Worm (Caenorhabditis elegans) whole organism, L3 larva: ENCODE results near the gene F54C9.14.

Source experiments
- ceh-16 ChIP-seq: sonication (generic microtip); optimal IDR thresholded peaks from 2 replicates; lab custom pipeline; 2017; ENCODE audit warnings: missing biosample characterization, missing genetic modification characterization
- egl-27 ChIP-seq: sonication (generic microtip); optimal IDR thresholded peaks from 4 replicates; lab custom pipeline; 2017; ENCODE audit warnings: missing biosample characterization, missing genetic modification reagents, missing genetic modification characterization
- fkh-10 ChIP-seq: sonication (generic microtip); optimal IDR thresholded peaks from 2 replicates; lab custom pipeline; 2017; ENCODE audit warnings: missing biosample characterization, missing genetic modification reagents, missing genetic modification characterization
- fos-1 ChIP-seq: fragments of 150-350 bp; optimal IDR thresholded peaks from 2 replicates; lab custom pipeline; 2014; ENCODE audit warnings: missing biosample characterization, missing genetic modification characterization
- lin-15B ChIP-seq: fragments of 150-350 bp; optimal IDR thresholded peaks from 2 replicates; lab custom pipeline; 2014; ENCODE audit warnings: missing biosample characterization, missing genetic modification characterization
- lin-39 ChIP-seq: fragments of 150-350 bp; optimal IDR thresholded peaks from 2 replicates; lab custom pipeline; 2018; ENCODE audit warnings: missing biosample characterization, missing genetic modification reagents, missing genetic modification characterization
- mdl-1 ChIP-seq: fragments of 150-350 bp; optimal IDR thresholded peaks from 2 replicates; lab custom pipeline; 2014; ENCODE audit warnings: missing biosample characterization, missing genetic modification characterization
- nhr-12 ChIP-seq: fragments of 150-350 bp; optimal IDR thresholded peaks from 2 replicates; lab custom pipeline; 2014; ENCODE audit warnings: missing biosample characterization, missing genetic modification characterization
- nhr-76 ChIP-seq: fragments of 150-350 bp; sonication (generic microtip); optimal IDR thresholded peaks from 5 replicates; lab custom pipeline; 2014; ENCODE audit warnings: missing biosample characterization, missing genetic modification characterization
- pqm-1 ChIP-seq: fragments of 150-350 bp; optimal IDR thresholded peaks from 2 replicates; lab custom pipeline; 2017; ENCODE audit warnings: missing biosample characterization, missing genetic modification characterization, inconsistent platforms
- sea-2 ChIP-seq: fragments of 150-350 bp; sonication (generic microtip); optimal IDR thresholded peaks from 4 replicates; lab custom pipeline; 2014; ENCODE audit warnings: missing biosample characterization, missing genetic modification reagents, missing genetic modification characterization
- skn-1 ChIP-seq: fragments of 150-350 bp; optimal IDR thresholded peaks from 2 replicates; lab custom pipeline; 2014; ENCODE audit warnings: missing biosample characterization, missing genetic modification characterization
- zag-1 ChIP-seq: fragments of 150-350 bp; optimal IDR thresholded peaks from 2 replicates; lab custom pipeline; 2014; ENCODE audit warnings: missing biosample characterization, missing genetic modification characterization

DNA sequence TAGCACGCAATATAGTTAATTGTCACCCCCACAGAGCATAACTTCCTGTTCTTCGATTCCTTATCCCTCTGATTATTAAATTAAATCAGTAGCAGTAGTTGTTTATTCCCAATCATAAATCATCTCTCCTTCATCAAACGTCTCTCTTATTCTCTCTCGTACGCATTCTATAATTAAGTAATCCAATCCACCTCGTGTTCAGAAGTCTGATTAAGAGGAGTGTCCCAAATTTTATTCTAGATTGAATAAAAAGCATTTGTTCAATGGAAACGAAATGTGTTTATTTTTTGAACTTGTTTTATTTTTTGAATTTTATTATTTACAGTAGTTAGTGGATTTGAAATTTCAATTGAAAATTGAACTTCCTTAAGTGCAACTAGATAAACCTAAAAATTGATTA is 49.2 kb downstream of the F54C9.14 start:
- TF ChIP-seq mdl-1 (tag; lab: Kevin White, UChicago) (no peak), skn-1 (no peak), egl-27 (no peak), nhr-12 (no peak), zag-1 (tag; lab: Kevin White, UChicago) (no peak), nhr-76 (tag; lab: Kevin White, UChicago) (no peak), fos-1 (tag; lab: Kevin White, UChicago) (no peak), fkh-10 (GFP tag; lab: Kevin White, UChicago) (no peak), ceh-16 (tag; lab: Kevin White, UChicago) (no peak), lin-39 (no peak), pqm-1 (tag; lab: Kevin White, UChicago) (no peak), lin-15B (tag; lab: Kevin White, UChicago) (no peak), sea-2 (no peak)
